Fruit fly (Drosophila melanogaster) whole organism, embryonic: ENCODE results near the gene Ugt37C2.

Source experiments
- CG10431 ChIP-seq: fragments of 200-800 bp; sonication (Bioruptor generic); optimal IDR thresholded peaks from 3 replicates; lab custom pipeline; 2018; ENCODE audit warnings: missing biosample characterization, mild to moderate bottlenecking, missing genetic modification characterization
- CG11085 ChIP-seq: fragments of 200-800 bp; sonication (Bioruptor generic); IDR thresholded peaks from 2 replicates; pipeline ENCODE4 v1.3.6; 2022; ENCODE audit warnings: missing biosample characterization, missing genetic modification characterization
- CG11696 ChIP-seq: fragments of 200-800 bp; sonication (Bioruptor generic); IDR thresholded peaks from 2 replicates; pipeline ENCODE4 v1.3.6; 2022; ENCODE audit warnings: missing biosample characterization, missing genetic modification characterization
- CG15011 ChIP-seq: fragments of 200-800 bp; sonication (Bioruptor generic); optimal IDR thresholded peaks from 3 replicates; lab custom pipeline; 2018; ENCODE audit warnings: missing biosample characterization, mild to moderate bottlenecking, missing genetic modification characterization
- CG1832 ChIP-seq: fragments of 200-800 bp; sonication (Bioruptor generic); optimal IDR thresholded peaks from 2 replicates; lab custom pipeline; 2017; ENCODE audit warnings: missing biosample characterization, mild to moderate bottlenecking, missing genetic modification characterization, inconsistent platforms
- Ets97D ChIP-seq: fragments of 200-800 bp; sonication (Bioruptor generic); optimal IDR thresholded peaks from 3 replicates; lab custom pipeline; 2016; ENCODE audit warnings: missing biosample characterization, missing genetic modification characterization
- Lim3 ChIP-seq: fragments of 200-800 bp; sonication (Bioruptor generic); IDR thresholded peaks from 2 replicates; pipeline ENCODE4 v1.3.6; 2022; ENCODE audit warnings: missing biosample characterization, missing genetic modification characterization
- az2 ChIP-seq: fragments of 200-800 bp; sonication (Bioruptor generic); optimal IDR thresholded peaks from 3 replicates; lab custom pipeline; 2016; ENCODE audit warnings: missing biosample characterization, missing genetic modification characterization
- dati ChIP-seq: fragments of 200-800 bp; sonication (Bioruptor generic); IDR thresholded peaks from 2 replicates; pipeline ENCODE4 v1.3.6; 2022; ENCODE audit warnings: missing biosample characterization, missing genetic modification characterization
- fru ChIP-seq: fragments of >200 bp; optimal IDR thresholded peaks from 2 replicates; lab custom pipeline; 2017
- gsb ChIP-seq: fragments of 200-800 bp; sonication (Bioruptor generic); IDR thresholded peaks from 2 replicates; pipeline ENCODE4 v1.3.6; 2022; ENCODE audit warnings: missing biosample characterization, missing genetic modification characterization
- lab ChIP-seq: fragments of 200-800 bp; sonication (Bioruptor generic); optimal IDR thresholded peaks from 3 replicates; lab custom pipeline; 2017; ENCODE audit warnings: missing biosample characterization, missing genetic modification characterization, mild to moderate bottlenecking, moderate library complexity, missing genetic modification reagents
- ttk ChIP-seq: fragments of 200-800 bp; sonication (Bioruptor generic); IDR thresholded peaks from 2 replicates; pipeline ENCODE4 v2.1.2; 2022; ENCODE audit warnings: missing biosample characterization, missing genetic modification characterization

dm6 chr2L:16752340-16752739 lies 41.7 kb upstream of the Ugt37C2 start:
- TF ChIP-seq gsb (GFP tag; lab: Robert Waterston, UW) (no peak), dati (GFP tag; lab: Robert Waterston, UW) (no peak), az2 (GFP tag; lab: Kevin White, UChicago) (no peak), CG1832 (GFP tag; lab: Kevin White, UChicago) (no peak), CG11696 (GFP tag; lab: Robert Waterston, UW) (no peak), CG15011 (no peak), ttk (no peak), CG11085 (no peak), CG10431 (GFP tag; lab: Kevin White, UChicago) (no peak), Ets97D (no peak), lab (GFP tag; lab: Kevin White, UChicago) (no peak), Lim3 (GFP tag; lab: Robert Waterston, UW) (no peak), fru (lab: Kevin White, UChicago) (no peak)
